Worm (Caenorhabditis elegans): ENCODE measurements around the gene arx-4.

DNA sequence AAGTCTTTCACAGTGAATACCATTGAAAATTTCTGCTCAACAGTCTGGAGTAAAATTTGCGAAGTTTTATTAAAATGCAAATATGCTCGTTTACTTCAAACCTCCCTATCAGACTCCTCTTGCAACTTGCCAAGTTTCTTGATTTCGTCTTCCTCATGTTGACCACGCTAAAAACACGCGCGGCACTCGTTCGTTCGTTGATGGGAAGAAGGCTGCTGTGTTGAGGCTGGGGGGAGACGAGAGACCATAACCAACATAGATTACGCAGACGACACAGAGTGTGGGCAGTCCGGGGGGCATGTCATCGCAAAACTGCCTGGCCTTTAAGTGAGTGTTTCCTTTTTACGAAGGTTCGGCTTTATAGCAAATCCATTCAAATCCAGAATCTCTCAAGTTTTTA lies 18.1 kb upstream of the arx-4 start:
- TF ChIP-seq attf-3 (GFP tag; conservative IDR thresholded peaks at IDR 0.05) (no peak), K12H6.12 (tag; optimal IDR thresholded peaks at IDR 0.05) (no peak)
